Fruit fly (Drosophila melanogaster) whole organism: ENCODE measurements around the gene msopa.

Source experiments
- CG8478 ChIP-seq: fragments of >200 bp; optimal IDR thresholded peaks from 2 replicates; lab custom pipeline; 2018; ENCODE audit warnings: inconsistent platforms
- usp ChIP-seq: fragments of >200 bp; optimal IDR thresholded peaks from 2 replicates; lab custom pipeline; 2017; ENCODE audit warnings: missing biosample characterization, missing genetic modification characterization, mixed read lengths

DNA sequence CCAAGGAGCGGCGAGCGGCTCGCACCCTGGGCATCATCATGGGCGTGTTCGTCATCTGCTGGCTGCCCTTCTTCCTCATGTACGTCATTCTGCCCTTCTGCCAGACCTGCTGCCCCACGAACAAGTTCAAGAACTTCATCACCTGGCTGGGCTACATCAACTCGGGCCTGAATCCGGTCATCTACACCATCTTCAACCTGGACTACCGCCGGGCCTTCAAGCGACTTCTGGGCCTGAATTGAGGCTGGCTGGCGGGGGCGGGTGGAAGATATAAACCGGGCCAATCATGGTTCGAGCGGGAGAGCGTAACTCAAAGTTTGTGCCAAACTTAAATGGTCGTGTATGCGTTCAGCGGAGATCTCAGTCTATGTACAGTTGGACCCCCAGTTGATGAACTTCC lies 18.7 kb upstream of the msopa start:
- TF ChIP-seq CG8478 (lab: Kevin White, UChicago) (no peak), usp (GFP tag; lab: Kevin White, UChicago) (no peak)
